Worm (Caenorhabditis elegans) whole organism, L4 larva: Measurements from ENCODE around the gene T13F2.6.

Experiments
- D1046.2 ChIP-seq: fragments of 200-800 bp; sonication (Bioruptor generic); IDR thresholded peaks from 2 replicates; pipeline ENCODE4 v1.3.6; 2022; ENCODE audit warnings: missing genetic modification characterization, missing compliant biosample characterization
- F10B5.3 ChIP-seq: sonication (generic microtip); optimal IDR thresholded peaks from 2 replicates; lab custom pipeline; 2016; ENCODE audit warnings: mild to moderate bottlenecking, missing genetic modification characterization, missing compliant biosample characterization
- F26F4.8 ChIP-seq: fragments of 200-800 bp; sonication (Bioruptor generic); conservative IDR thresholded peaks from 2 replicates; pipeline ENCODE4 v1.3.6; 2022; ENCODE audit warnings: missing genetic modification characterization, missing compliant biosample characterization
- ZK546.5 ChIP-seq, 2 experiments: sonication (generic microtip); optimal IDR thresholded peaks; 2 replicates each; lab custom pipeline; 2017; ENCODE audit warnings: missing biosample characterization in 2 of 2, missing genetic modification characterization in 2 of 2
- aha-1 ChIP-seq: fragments of 150-350 bp; peaks from one replicate; lab custom pipeline; 2014; ENCODE audit warnings: missing biosample characterization, missing genetic modification characterization
- ama-1 ChIP-seq: fragments of 150-350 bp; optimal IDR thresholded peaks from 2 replicates; lab custom pipeline; 2014; ENCODE audit warnings: inconsistent platforms, mixed read lengths
- arid-1 ChIP-seq: fragments of 200-800 bp; sonication (Bioruptor generic); conservative IDR thresholded peaks from 2 replicates; pipeline ENCODE4 v1.3.6; 2022; ENCODE audit warnings: missing genetic modification reagents, missing genetic modification characterization, missing compliant biosample characterization
- daf-16 ChIP-seq, 3 experiments: sonication (generic microtip); optimal IDR thresholded peaks; 2 replicates each; lab custom pipeline; 2016 to 2017; ENCODE audit warnings: missing genetic modification characterization in 3 of 3, missing genetic modification reagents in 3 of 3, mild to moderate bottlenecking in 2 of 3, missing compliant biosample characterization in 2 of 3, missing biosample characterization in 1 of 3, moderate library complexity in 1 of 3
- daf-8 ChIP-seq: fragments of 200-800 bp; sonication (Bioruptor generic); IDR thresholded peaks from 2 replicates; pipeline ENCODE4 v1.3.6; 2022; ENCODE audit warnings: missing genetic modification characterization, missing compliant biosample characterization
- dmd-6 ChIP-seq: fragments of 200-800 bp; sonication (Bioruptor generic); IDR thresholded peaks from 2 replicates; pipeline ENCODE4 v1.3.6; 2022; ENCODE audit warnings: missing genetic modification reagents, missing genetic modification characterization, missing compliant biosample characterization
- dmd-9 ChIP-seq: fragments of 200-800 bp; sonication (Bioruptor generic); IDR thresholded peaks from 2 replicates; pipeline ENCODE4 v1.3.6; 2022; ENCODE audit warnings: missing genetic modification reagents, missing genetic modification characterization, missing compliant biosample characterization
- duxl-1 ChIP-seq: sonication (generic microtip); optimal IDR thresholded peaks from 2 replicates; lab custom pipeline; 2016; ENCODE audit warnings: mild to moderate bottlenecking, missing genetic modification characterization, moderate library complexity, missing compliant biosample characterization; ENCODE audit not compliant: poor library complexity
- dve-1 ChIP-seq: sonication (generic microtip); optimal IDR thresholded peaks from 2 replicates; lab custom pipeline; 2017; ENCODE audit warnings: antibody characterized with exemption, mild to moderate bottlenecking, missing genetic modification characterization, missing compliant biosample characterization; ENCODE audit not compliant: insufficient read depth
- egl-27 ChIP-seq: sonication (generic microtip); optimal IDR thresholded peaks from 3 replicates; lab custom pipeline; 2017; ENCODE audit warnings: missing biosample characterization, missing genetic modification reagents, missing genetic modification characterization
- egl-43 ChIP-seq: fragments of 200-800 bp; sonication (Bioruptor generic); IDR thresholded peaks from 2 replicates; pipeline ENCODE4 v1.3.6; 2022; ENCODE audit warnings: missing genetic modification reagents, missing genetic modification characterization, missing compliant biosample characterization
- hif-1 ChIP-seq, 2 experiments: sonication (generic microtip); optimal IDR thresholded peaks; 2 replicates each; lab custom pipeline; 2016 to 2017; ENCODE audit warnings: missing compliant biosample characterization in 2 of 2, missing genetic modification characterization in 2 of 2, missing genetic modification reagents in 2 of 2, missing genotype in 2 of 2, mild to moderate bottlenecking in 1 of 2
- hlh-11 ChIP-seq: fragments of 200-800 bp; sonication (Bioruptor generic); optimal IDR thresholded peaks from 2 replicates; lab custom pipeline; 2018; ENCODE audit warnings: mild to moderate bottlenecking, missing genetic modification characterization, missing compliant biosample characterization
- hlh-30 ChIP-seq: sonication (generic microtip); optimal IDR thresholded peaks from 2 replicates; lab custom pipeline; 2017; ENCODE audit warnings: antibody characterized with exemption, mild to moderate bottlenecking, missing genetic modification characterization, missing compliant biosample characterization; ENCODE audit not compliant: insufficient read depth
- jun-1 ChIP-seq: fragments of 150-350 bp; optimal IDR thresholded peaks from 2 replicates; lab custom pipeline; 2014; ENCODE audit warnings: missing biosample characterization, missing genetic modification reagents, missing genetic modification characterization
- lin-15B ChIP-seq: fragments of 150-350 bp; sonication (generic microtip); optimal IDR thresholded peaks from 3 replicates; lab custom pipeline; 2014; ENCODE audit warnings: missing biosample characterization, missing genetic modification characterization
- lin-38 ChIP-seq: fragments of 200-800 bp; sonication (Bioruptor generic); IDR thresholded peaks from 2 replicates; pipeline ENCODE4 v1.3.6; 2022; ENCODE audit warnings: missing genetic modification reagents, missing genetic modification characterization, missing compliant biosample characterization
- lsy-2 ChIP-seq, 2 experiments: fragments of 150-350 bp in 1 of 2; sonication (generic microtip) in 1 of 2; optimal IDR thresholded peaks; 2 replicates each; lab custom pipeline; 2014 to 2017; ENCODE audit warnings: missing biosample characterization in 2 of 2, missing genetic modification characterization in 2 of 2
- mep-1 ChIP-seq: fragments of 150-350 bp; sonication (generic microtip); optimal IDR thresholded peaks from 3 replicates; lab custom pipeline; 2014; ENCODE audit warnings: missing biosample characterization, missing genetic modification characterization
- mes-2 ChIP-seq: sonication (generic microtip); optimal IDR thresholded peaks from 2 replicates; lab custom pipeline; 2016; ENCODE audit warnings: missing genotype, mild to moderate bottlenecking, missing genetic modification characterization, missing compliant biosample characterization; ENCODE audit not compliant: poor library complexity, severe bottlenecking
- mxl-3 ChIP-seq: fragments of 200-800 bp; sonication (Bioruptor generic); optimal IDR thresholded peaks from 2 replicates; lab custom pipeline; 2018; ENCODE audit warnings: mild to moderate bottlenecking, missing genetic modification characterization, missing compliant biosample characterization
- nhr-11 ChIP-seq: fragments of 150-350 bp; optimal IDR thresholded peaks from 2 replicates; lab custom pipeline; 2014; ENCODE audit warnings: missing biosample characterization, missing genetic modification characterization
- nhr-28 ChIP-seq: fragments of 150-350 bp; optimal IDR thresholded peaks from 2 replicates; lab custom pipeline; 2014; ENCODE audit warnings: missing biosample characterization, missing genetic modification characterization
- nhr-42 ChIP-seq: fragments of 200-800 bp; sonication (Bioruptor generic); IDR thresholded peaks from 2 replicates; pipeline ENCODE4 v1.3.6; 2022; ENCODE audit warnings: missing genetic modification characterization, missing compliant biosample characterization
- nhr-77 ChIP-seq: fragments of 150-350 bp; optimal IDR thresholded peaks from 2 replicates; lab custom pipeline; 2014; ENCODE audit warnings: missing biosample characterization, missing genetic modification characterization
- php-3 ChIP-seq: fragments of 200-800 bp; sonication (Bioruptor generic); IDR thresholded peaks from 2 replicates; pipeline ENCODE4 v1.3.6; 2022; ENCODE audit warnings: missing genetic modification reagents, missing genetic modification characterization, missing compliant biosample characterization
- pqm-1 ChIP-seq: sonication (generic microtip); optimal IDR thresholded peaks from 2 replicates; lab custom pipeline; 2017; ENCODE audit warnings: missing biosample characterization, missing genetic modification characterization
- saeg-2 ChIP-seq: fragments of 200-800 bp; sonication (Bioruptor generic); IDR thresholded peaks from 2 replicates; pipeline ENCODE4 v1.3.6; 2022; ENCODE audit warnings: missing genetic modification reagents, missing genetic modification characterization, missing compliant biosample characterization
- snpc-4 ChIP-seq: fragments of 150-350 bp; optimal IDR thresholded peaks from 2 replicates; lab custom pipeline; 2014; ENCODE audit warnings: missing biosample characterization, missing genetic modification characterization
- tra-1 ChIP-seq: fragments of 200-800 bp; sonication (Bioruptor generic); IDR thresholded peaks from 2 replicates; pipeline ENCODE4 v1.3.6; 2022; ENCODE audit warnings: missing genetic modification reagents, missing genetic modification characterization, missing compliant biosample characterization
- unc-62 ChIP-seq, 3 experiments: fragments of 150-350 bp in 1 of 3; sonication (generic microtip); optimal IDR thresholded peaks in 2 of 3; peaks in 1 of 3; 1 replicate in 1 of 3; 2 replicates in 2 of 3; lab custom pipeline; 2014 to 2017; ENCODE audit warnings: missing biosample characterization in 3 of 3, missing genetic modification characterization in 3 of 3, missing genetic modification reagents in 3 of 3, missing genotype in 1 of 3
- ztf-11 ChIP-seq: fragments of 150-350 bp; optimal IDR thresholded peaks from 2 replicates; lab custom pipeline; 2014; ENCODE audit warnings: missing biosample characterization, missing genetic modification characterization

Gene T13F2.6

DNA sequence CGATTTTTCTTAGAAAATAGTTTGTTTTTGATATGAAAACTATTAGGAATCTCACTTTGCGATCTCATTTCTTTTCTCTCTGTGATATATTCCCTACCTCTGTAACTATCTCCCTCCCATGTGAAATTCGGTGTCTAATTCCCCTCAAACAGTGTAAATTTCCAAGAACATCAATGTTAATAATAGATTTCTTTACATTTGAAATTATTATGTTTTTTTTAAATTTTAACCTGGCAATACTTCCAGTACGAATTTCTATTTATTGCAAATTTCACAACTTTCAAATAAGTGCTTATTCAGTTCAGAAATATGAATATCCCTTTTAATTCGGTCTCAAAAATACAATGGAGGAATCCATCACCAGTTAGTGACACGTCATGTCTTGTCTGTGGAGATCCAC is 49.7 kb upstream of the T13F2.6 start, which contains the start of gene nhr-100:
Gene nhr-100, plus strand, starts transcription at position 301 of the 400 bp plus-strand sequence.
- TF ChIP-seq duxl-1: no peak
- TF ChIP-seq ZK546.5 (tag; optimal IDR thresholded peaks at IDR 0.05; lab: Kevin White, UChicago): no peak
- no peak for TF ChIP-seq dmd-9
- no peak for TF ChIP-seq unc-62 (GFP tag; optimal IDR thresholded peaks at IDR 0.05 in 1 of 2; lab: Kevin White, UChicago)
- no peak for TF ChIP-seq unc-62 (tag; optimal IDR thresholded peaks at IDR 0.05; lab: Kevin White, UChicago)
- TF ChIP-seq egl-43: no peak
- no peak for TF ChIP-seq D1046.2 (GFP tag; lab: Robert Waterston, UW)

- peak; percentile 59 for TF ChIP-seq lin-38 (GFP tag; lab: Robert Waterston, UW)
- no peak for TF ChIP-seq mes-2
These were observed 44.2 kb upstream of the T13F2.6 start for ce11 chrIV:9733904-9734303.

ce11 chrIV:9734861-9735260 is 43.3 kb upstream of the T13F2.6 start:
- peak; percentile 1 for TF ChIP-seq hlh-11 (tag; lab: Kevin White, UChicago)
- no peak for TF ChIP-seq snpc-4 (tag; lab: Kevin White, UChicago)

DNA sequence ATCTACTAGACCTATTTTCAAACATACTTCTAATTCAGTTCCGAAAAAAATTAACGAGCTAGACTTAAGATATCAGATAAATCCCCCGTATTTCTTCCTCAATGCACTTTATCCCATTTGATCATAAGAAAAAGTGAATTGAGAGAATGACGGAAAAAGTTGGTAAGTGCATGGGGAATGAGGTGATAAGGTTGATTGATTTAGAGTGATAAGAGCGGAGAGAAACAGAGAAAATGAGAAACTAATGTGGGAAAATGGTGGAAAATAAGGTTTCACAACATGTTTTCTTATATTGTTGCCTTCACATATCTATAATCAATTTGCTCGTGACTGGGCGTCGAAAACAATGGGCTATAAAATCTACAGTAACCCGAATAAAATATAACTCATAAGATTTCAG is 42.4 kb upstream of the T13F2.6 start:
- TF ChIP-seq daf-8 (GFP tag; lab: Robert Waterston, UW) (no peak), hlh-11 (tag; lab: Kevin White, UChicago) (peak; percentile 69), dve-1 (tag; lab: Kevin White, UChicago) (peak; percentile 76), egl-27 (tag; lab: Kevin White, UChicago) (no peak), nhr-77 (tag; lab: Kevin White, UChicago) (peak; percentile 13), lin-38 (GFP tag; lab: Robert Waterston, UW) (no peak), lsy-2 (tag; optimal IDR thresholded peaks at IDR 0.05; lab: Kevin White, UChicago) (peak in 1 of 2 experiments; percentile 72), F26F4.8 (GFP tag; lab: Robert Waterston, UW) (no peak), arid-1 (no peak), daf-16 (GFP tag; optimal IDR thresholded peaks at IDR 0.05; lab: Kevin White, UChicago) (peak in 1 of 2 experiments; percentile 69), daf-16 (tag; optimal IDR thresholded peaks at IDR 0.05; lab: Kevin White, UChicago) (peak; percentile 97), nhr-42 (GFP tag; lab: Robert Waterston, UW) (no peak), nhr-11 (tag; lab: Kevin White, UChicago) (peak; percentile 25), F10B5.3 (no peak), lin-15B (tag; lab: Kevin White, UChicago) (no peak), jun-1 (tag; lab: Kevin White, UChicago) (no peak), aha-1 (peak; percentile 94), ztf-11 (tag; lab: Kevin White, UChicago) (no peak), php-3 (GFP tag; lab: Robert Waterston, UW) (0 out of 2 replicates have a peak, but pooled peaks have one; percentile 62), dmd-6 (GFP tag; lab: Robert Waterston, UW) (peak; percentile 57; the same call in 1 of the 2 replicates), nhr-28 (tag; lab: Kevin White, UChicago) (peak; percentile 72), tra-1 (GFP tag; lab: Robert Waterston, UW) (no peak), mxl-3 (no peak), hif-1 (tag; optimal IDR thresholded peaks at IDR 0.05; lab: Kevin White, UChicago) (no peak), ama-1 (lab: Kevin White, UChicago) (no peak), pqm-1 (tag; lab: Kevin White, UChicago) (peak; percentile 52), hlh-30 (tag; lab: Kevin White, UChicago) (peak; percentile 64), saeg-2 (no peak), mep-1 (tag; lab: Kevin White, UChicago) (peak; percentile 17)
